Fruit fly (Drosophila melanogaster) whole organism, embryonic: Measurements from ENCODE around the gene CG4293.

Experiments
- Adf1 ChIP-seq: fragments of 200-800 bp; sonication (Bioruptor generic); IDR thresholded peaks from 2 replicates; pipeline ENCODE4 v1.3.6; 2022; ENCODE audit warnings: missing biosample characterization, missing genetic modification characterization
- Atf6 ChIP-seq: fragments of 200-800 bp; sonication (Bioruptor generic); IDR thresholded peaks from 2 replicates; pipeline ENCODE4 v1.3.6; 2022; ENCODE audit warnings: missing biosample characterization, missing genetic modification characterization
- CG10431 ChIP-seq: fragments of 200-800 bp; sonication (Bioruptor generic); optimal IDR thresholded peaks from 3 replicates; lab custom pipeline; 2018; ENCODE audit warnings: missing biosample characterization, mild to moderate bottlenecking, missing genetic modification characterization
- CG11398 ChIP-seq: fragments of 200-800 bp; sonication (Bioruptor generic); optimal IDR thresholded peaks from 2 replicates; lab custom pipeline; 2016; ENCODE audit warnings: missing biosample characterization, missing genetic modification characterization
- CG13894 ChIP-seq: fragments of 200-800 bp; sonication (Bioruptor generic); optimal IDR thresholded peaks from 3 replicates; lab custom pipeline; 2018; ENCODE audit warnings: missing biosample characterization, mild to moderate bottlenecking, missing genetic modification characterization, moderate library complexity
- CG15269 ChIP-seq: fragments of 200-800 bp; sonication (Bioruptor generic); optimal IDR thresholded peaks from 2 replicates; lab custom pipeline; 2018; ENCODE audit warnings: missing biosample characterization, mild to moderate bottlenecking, missing genetic modification characterization, moderate library complexity
- CG15514 ChIP-seq: fragments of 200-800 bp; sonication (Bioruptor generic); optimal IDR thresholded peaks from 3 replicates; lab custom pipeline; 2017; ENCODE audit warnings: missing biosample characterization, missing genetic modification characterization, mild to moderate bottlenecking, moderate library complexity, missing genetic modification reagents
- CG17328 ChIP-seq: fragments of 200-800 bp; sonication (Bioruptor generic); IDR thresholded peaks from 2 replicates; pipeline ENCODE4 v1.3.6; 2022; ENCODE audit warnings: missing biosample characterization, missing genetic modification characterization
- CG17385 ChIP-seq: fragments of 200-800 bp; sonication (Bioruptor generic); optimal IDR thresholded peaks from 3 replicates; lab custom pipeline; 2018; ENCODE audit warnings: missing biosample characterization, mild to moderate bottlenecking, missing genetic modification characterization
- CG1832 ChIP-seq: fragments of 200-800 bp; sonication (Bioruptor generic); optimal IDR thresholded peaks from 2 replicates; lab custom pipeline; 2017; ENCODE audit warnings: missing biosample characterization, mild to moderate bottlenecking, missing genetic modification characterization, inconsistent platforms
- Deaf1 ChIP-seq: fragments of 200-800 bp; optimal IDR thresholded peaks from 3 replicates; lab custom pipeline; 2019; ENCODE audit warnings: missing biosample characterization, mild to moderate bottlenecking, missing genetic modification characterization, moderate library complexity
- Ets65A ChIP-seq: fragments of 200-800 bp; sonication (Bioruptor generic); peaks from one replicate; lab custom pipeline; 2016; ENCODE audit warnings: missing biosample characterization, missing genetic modification characterization
- Fer2 ChIP-seq: fragments of 200-800 bp; sonication (Bioruptor generic); optimal IDR thresholded peaks from 2 replicates; lab custom pipeline; 2018; ENCODE audit warnings: missing biosample characterization, mild to moderate bottlenecking, missing genetic modification characterization, moderate library complexity
- Kr ChIP-seq: fragments of 200-800 bp; sonication (Bioruptor generic); optimal IDR thresholded peaks from 2 replicates; lab custom pipeline; 2017; ENCODE audit warnings: missing biosample characterization, mild to moderate bottlenecking, missing genetic modification characterization
- Med ChIP-seq: fragments of 200-800 bp; sonication (Bioruptor generic); peaks from one replicate; lab custom pipeline; 2016; ENCODE audit warnings: missing biosample characterization, missing genetic modification characterization, mild to moderate bottlenecking, inconsistent platforms, moderate library complexity
- Nf-YB ChIP-seq: fragments of 200-800 bp; sonication (Bioruptor generic); optimal IDR thresholded peaks from 3 replicates; lab custom pipeline; 2019; ENCODE audit warnings: missing biosample characterization, mild to moderate bottlenecking, missing genetic modification characterization, moderate library complexity
- Nf-YC ChIP-seq: fragments of 200-800 bp; optimal IDR thresholded peaks from 3 replicates; lab custom pipeline; 2019; ENCODE audit warnings: missing biosample characterization, mild to moderate bottlenecking, missing genetic modification characterization, moderate library complexity
- Pdp1 ChIP-seq, 2 experiments: fragments of 200-800 bp; sonication (Bioruptor generic); optimal IDR thresholded peaks; 3 replicates each; lab custom pipeline; 2016; ENCODE audit warnings: missing biosample characterization in 2 of 2, missing genetic modification characterization in 2 of 2, mild to moderate bottlenecking in 1 of 2, moderate library complexity in 1 of 2
- Trl ChIP-seq, 3 experiments: fragments of >200 bp in 2 of 3; fragments of 200-800 bp in 1 of 3; sonication (Bioruptor generic) in 1 of 3; optimal IDR thresholded peaks; 2 replicates in 1 of 3; 3 replicates in 2 of 3; lab custom pipeline; 2016 to 2017; ENCODE audit warnings: missing biosample characterization in 1 of 3, missing genetic modification characterization in 1 of 3
- abd-A ChIP-seq: fragments of 200-800 bp; sonication (Bioruptor generic); optimal IDR thresholded peaks from 3 replicates; lab custom pipeline; 2019; ENCODE audit warnings: missing biosample characterization, mild to moderate bottlenecking, missing genetic modification characterization, moderate library complexity
- ac ChIP-seq: fragments of 200-800 bp; sonication (Bioruptor generic); optimal IDR thresholded peaks from 3 replicates; lab custom pipeline; 2017; ENCODE audit warnings: missing biosample characterization, mild to moderate bottlenecking, missing genetic modification characterization
- cas ChIP-seq: fragments of 200-800 bp; sonication (Bioruptor generic); IDR thresholded peaks from 2 replicates; pipeline ENCODE4 v1.3.6; 2022; ENCODE audit warnings: missing biosample characterization, missing genetic modification characterization
- chinmo ChIP-seq: fragments of 200-800 bp; sonication (Bioruptor generic); IDR thresholded peaks from 4 replicates; pipeline ENCODE4 v1.3.6; 2022; ENCODE audit warnings: missing biosample characterization, missing genetic modification characterization; ENCODE audit not compliant: partially characterized antibody
- crol ChIP-seq: fragments of 200-800 bp; sonication (Bioruptor generic); IDR thresholded peaks from 2 replicates; pipeline ENCODE4 v1.3.6; 2022; ENCODE audit warnings: missing biosample characterization, missing genetic modification characterization
- dysf ChIP-seq: fragments of 200-800 bp; sonication (Bioruptor generic); IDR thresholded peaks from 3 replicates; pipeline ENCODE4 v1.3.6; 2022; ENCODE audit warnings: missing biosample characterization, missing genetic modification characterization
- ewg ChIP-seq: fragments of 200-800 bp; sonication (Bioruptor generic); optimal IDR thresholded peaks from 3 replicates; lab custom pipeline; 2017; ENCODE audit warnings: mild to moderate bottlenecking, missing biosample characterization, missing genetic modification reagents, missing genetic modification characterization
- hbn ChIP-seq: fragments of 200-800 bp; sonication (Bioruptor generic); IDR thresholded peaks from 2 replicates; pipeline ENCODE4 v1.3.6; 2022; ENCODE audit warnings: missing biosample characterization, missing genetic modification characterization; ENCODE audit not compliant: partially characterized antibody
- kni ChIP-seq: fragments of 200-800 bp; sonication (Bioruptor generic); optimal IDR thresholded peaks from 3 replicates; lab custom pipeline; 2017; ENCODE audit warnings: mild to moderate bottlenecking, missing biosample characterization, missing genetic modification reagents, missing genetic modification characterization
- nerfin-1 ChIP-seq: fragments of 200-800 bp; sonication (Bioruptor generic); optimal IDR thresholded peaks from 3 replicates; lab custom pipeline; 2019; ENCODE audit warnings: missing biosample characterization, mild to moderate bottlenecking, missing genetic modification characterization, moderate library complexity
- nerfin-2 ChIP-seq: fragments of 200-800 bp; sonication (Bioruptor generic); IDR thresholded peaks from 2 replicates; pipeline ENCODE4 v1.3.6; 2022; ENCODE audit warnings: missing biosample characterization, missing genetic modification characterization; ENCODE audit not compliant: partially characterized antibody
- pfk ChIP-seq: fragments of 200-800 bp; sonication (Bioruptor generic); optimal IDR thresholded peaks from 2 replicates; lab custom pipeline; 2018; ENCODE audit warnings: missing biosample characterization, mild to moderate bottlenecking, missing genetic modification characterization, moderate library complexity
- pita ChIP-seq: fragments of 200-800 bp; sonication (Bioruptor generic); optimal IDR thresholded peaks from 2 replicates; lab custom pipeline; 2017; ENCODE audit warnings: missing biosample characterization, mild to moderate bottlenecking, missing genetic modification characterization
- pros ChIP-seq: fragments of 200-800 bp; sonication (Bioruptor generic); optimal IDR thresholded peaks from 3 replicates; lab custom pipeline; 2019; ENCODE audit warnings: missing biosample characterization, mild to moderate bottlenecking, missing genetic modification characterization, moderate library complexity
- rib ChIP-seq: fragments of 200-800 bp; sonication (Bioruptor generic); IDR thresholded peaks from 2 replicates; pipeline ENCODE4 v1.3.6; 2022; ENCODE audit warnings: missing biosample characterization, missing genetic modification characterization
- sens ChIP-seq: fragments of 200-800 bp; sonication (Bioruptor generic); peaks from one replicate; lab custom pipeline; 2016; ENCODE audit warnings: missing biosample characterization, missing genetic modification characterization
- seq ChIP-seq: fragments of 200-800 bp; sonication (Bioruptor generic); IDR thresholded peaks from 2 replicates; pipeline ENCODE4 v1.3.6; 2022; ENCODE audit warnings: missing biosample characterization, missing genetic modification characterization
- vvl ChIP-seq: fragments of 200-800 bp; sonication (Bioruptor generic); IDR thresholded peaks from 2 replicates; pipeline ENCODE4 v1.3.6; 2022; ENCODE audit warnings: missing biosample characterization, missing genetic modification characterization

Gene CG4293

dm6 chrX:520215-520861 lies 9.8 kb downstream of the CG4293 start:
- TF ChIP-seq kni (GFP tag; lab: Kevin White, UChicago) (peak; percentile 71), vvl (GFP tag; lab: Robert Waterston, UW) (peak; percentile 24; the same call in 1 of the 2 replicates), Med (peak; percentile 43), crol (GFP tag; lab: Robert Waterston, UW) (peak; percentile 79), Kr (peak; percentile 87), nerfin-2 (GFP tag; lab: Robert Waterston, UW) (no peak), nerfin-1 (peak; percentile 89), rib (GFP tag; lab: Robert Waterston, UW) (peak; percentile 58; the same call in 1 of the 2 replicates), Nf-YB (GFP tag; lab: Kevin White, UChicago) (peak; percentile 12), CG10431 (peak; percentile 26), CG15514 (GFP tag; lab: Kevin White, UChicago) (peak; percentile 21), Atf6 (GFP tag; lab: Robert Waterston, UW) (no peak), ewg (peak; percentile 41), CG17328 (GFP tag; lab: Robert Waterston, UW) (no peak), Pdp1 (GFP tag; optimal IDR thresholded peaks at IDR 0.05; lab: Kevin White, UChicago) (peak in 1 of 2 experiments; percentile 77), dysf (GFP tag; lab: Robert Waterston, UW) (no peak), sens (GFP tag; lab: Kevin White, UChicago) (peak; percentile 57), pita (GFP tag; lab: Kevin White, UChicago) (no peak), pros (GFP tag; lab: Kevin White, UChicago) (peak; percentile 100), Nf-YC (tag; lab: Kevin White, UChicago) (peak; percentile 82), chinmo (GFP tag; lab: Robert Waterston, UW) (0 out of 4 replicates have a peak, but pooled peaks have one; percentile 71), Trl (optimal IDR thresholded peaks at IDR 0.05; lab: Kevin White, UChicago) (peak in 1 of 2 experiments; percentile 2), Trl (GFP tag; optimal IDR thresholded peaks at IDR 0.05; lab: Kevin White, UChicago) (no peak), Deaf1 (tag; lab: Kevin White, UChicago) (peak; percentile 78), CG13894 (tag; lab: Kevin White, UChicago) (peak; percentile 59), CG17385 (GFP tag; lab: Kevin White, UChicago) (no peak), hbn (GFP tag; lab: Robert Waterston, UW) (0 out of 2 replicates have a peak, but pooled peaks have one; percentile 13), seq (GFP tag; lab: Robert Waterston, UW) (peak; percentile 80; the same call in 1 of the 2 replicates), CG1832 (GFP tag; lab: Kevin White, UChicago) (peak; percentile 65), Adf1 (GFP tag; lab: Robert Waterston, UW) (peak; percentile 13; the same call in 1 of the 2 replicates), abd-A (peak; percentile 97), pfk (peak; percentile 9), CG15269 (tag; lab: Kevin White, UChicago) (no peak)

dm6 chrX:518858-519257 lies 11.2 kb downstream of the CG4293 start:
- TF ChIP-seq CG11398 (GFP tag; lab: Kevin White, UChicago) (no peak), Fer2 (no peak), ac (peak; percentile 55), cas (GFP tag; lab: Robert Waterston, UW) (0 out of 2 replicates have a peak, but pooled peaks have one; percentile 17), Ets65A (peak; percentile 77)
